Fruit fly (Drosophila melanogaster) S2 (cell line): Measurements from ENCODE around the gene Lcch3.

Experiments
- CG8478 ChIP-seq: fragments of >200 bp; optimal IDR thresholded peaks from 2 replicates; lab custom pipeline; 2018
- CTCF ChIP-seq, 2 experiments: fragments of >200 bp; optimal IDR thresholded peaks; 2 replicates each; lab custom pipeline; 2018

Lcch3 gene

dm6 chrX:15924805-15925204 is at the start of gene Lcch3:
Lcch3 (plus strand) TSS chrX:15925105.
- TF ChIP-seq CG8478 (lab: Kevin White, UChicago), result no peak

- no peak for TF ChIP-seq CG8478 (lab: Kevin White, UChicago)
- no peak for TF ChIP-seq CTCF (optimal IDR thresholded peaks at IDR 0.05; lab: Kevin White, UChicago)
Observed at dm6 chrX:15875569-15875968, 49.3 kb upstream of the Lcch3 start.

- TF ChIP-seq CTCF (optimal IDR thresholded peaks at IDR 0.05; lab: Kevin White, UChicago), result peak in 1 of 2 experiments; percentile 3
- TF ChIP-seq CG8478 (lab: Kevin White, UChicago), result no peak
Observed at dm6 chrX:15886411-15887246, 38.3 kb upstream of the Lcch3 start.

DNA sequence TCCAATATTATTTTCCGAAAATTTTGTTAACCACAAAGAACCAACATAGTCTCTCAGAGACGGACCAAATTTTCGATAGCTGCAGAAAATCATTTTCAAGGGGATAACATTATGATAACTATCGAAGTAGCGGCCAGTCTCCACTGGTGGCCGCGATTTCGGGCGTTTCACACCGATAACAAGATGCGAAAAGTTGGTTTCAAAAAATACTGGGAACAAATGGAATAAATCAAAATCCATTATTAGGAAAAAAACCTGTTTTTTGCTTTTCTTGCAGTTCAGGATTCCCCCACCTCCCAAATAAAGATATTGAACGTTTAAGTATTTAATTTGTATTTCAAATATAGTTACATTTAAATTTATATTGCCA is 37.7 kb upstream of the Lcch3 start, which contains the start of gene tay:
TSS of gene tay (minus strand) at position 65 of the 370 bp plus-strand sequence.
- TF ChIP-seq CTCF (optimal IDR thresholded peaks at IDR 0.05; lab: Kevin White, UChicago) (peak in 1 of 2 experiments; percentile 33), CG8478 (lab: Kevin White, UChicago) (no peak)

- no peak for TF ChIP-seq CTCF (optimal IDR thresholded peaks at IDR 0.05; lab: Kevin White, UChicago)
- TF ChIP-seq CG8478 (lab: Kevin White, UChicago), result no peak
Observed at dm6 chrX:15888763-15889162, 36.1 kb upstream of the Lcch3 start.

- TF ChIP-seq CG8478 (lab: Kevin White, UChicago) (no peak), CTCF (optimal IDR thresholded peaks at IDR 0.05; lab: Kevin White, UChicago) (no peak)
Observed at dm6 chrX:15889780-15890608, 34.9 kb upstream of the Lcch3 start, which contains the start of the genes MSBP and CG15916. MSBP (minus strand) TSS chrX:15890109. CG15916 (plus strand) TSS chrX:15890589.

DNA sequence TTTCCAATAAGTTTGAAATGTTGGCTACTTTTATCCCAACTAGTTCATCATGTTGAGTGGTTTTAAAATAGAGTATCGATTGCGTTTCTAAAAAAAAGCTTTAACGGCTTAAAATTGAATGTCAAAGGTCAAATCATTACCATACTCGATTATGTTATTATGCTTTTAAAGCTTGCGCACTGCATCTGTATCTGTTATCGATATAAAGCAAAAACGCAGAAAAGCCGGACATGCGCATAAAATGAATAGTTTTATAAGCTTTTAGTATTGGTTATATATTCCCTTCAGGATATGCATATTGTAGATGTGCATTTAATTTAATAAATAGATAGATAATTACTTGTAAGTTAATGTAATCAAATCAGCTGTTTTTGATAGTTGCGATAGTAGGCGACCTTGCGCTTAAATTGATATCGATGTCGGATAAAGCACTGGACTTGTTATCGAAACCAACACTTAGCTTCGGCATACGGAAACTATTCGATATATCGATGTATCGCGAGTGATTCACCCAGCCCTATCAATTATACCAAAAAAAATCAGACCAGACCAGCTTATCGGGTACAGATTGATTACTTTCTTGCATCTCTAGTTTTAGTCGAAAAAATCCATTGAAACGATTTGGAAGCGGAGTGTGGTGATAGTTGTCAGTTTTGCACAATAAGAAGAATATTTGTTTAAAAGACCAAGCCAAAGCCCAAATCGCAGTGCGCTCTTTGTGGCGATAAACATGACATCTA is 33.1 kb upstream of the Lcch3 start, which contains the start of gene shi:
TSS of gene shi (plus strand) at position 511 of the 740 bp plus-strand sequence.
- TF ChIP-seq CG8478 (lab: Kevin White, UChicago) (no peak), CTCF (optimal IDR thresholded peaks at IDR 0.05; lab: Kevin White, UChicago) (no peak)

- TF ChIP-seq CTCF (optimal IDR thresholded peaks at IDR 0.05; lab: Kevin White, UChicago), result no peak
- no peak for TF ChIP-seq CG8478 (lab: Kevin White, UChicago)
Observed at dm6 chrX:15893732-15894264, 31.1 kb upstream of the Lcch3 start.

DNA sequence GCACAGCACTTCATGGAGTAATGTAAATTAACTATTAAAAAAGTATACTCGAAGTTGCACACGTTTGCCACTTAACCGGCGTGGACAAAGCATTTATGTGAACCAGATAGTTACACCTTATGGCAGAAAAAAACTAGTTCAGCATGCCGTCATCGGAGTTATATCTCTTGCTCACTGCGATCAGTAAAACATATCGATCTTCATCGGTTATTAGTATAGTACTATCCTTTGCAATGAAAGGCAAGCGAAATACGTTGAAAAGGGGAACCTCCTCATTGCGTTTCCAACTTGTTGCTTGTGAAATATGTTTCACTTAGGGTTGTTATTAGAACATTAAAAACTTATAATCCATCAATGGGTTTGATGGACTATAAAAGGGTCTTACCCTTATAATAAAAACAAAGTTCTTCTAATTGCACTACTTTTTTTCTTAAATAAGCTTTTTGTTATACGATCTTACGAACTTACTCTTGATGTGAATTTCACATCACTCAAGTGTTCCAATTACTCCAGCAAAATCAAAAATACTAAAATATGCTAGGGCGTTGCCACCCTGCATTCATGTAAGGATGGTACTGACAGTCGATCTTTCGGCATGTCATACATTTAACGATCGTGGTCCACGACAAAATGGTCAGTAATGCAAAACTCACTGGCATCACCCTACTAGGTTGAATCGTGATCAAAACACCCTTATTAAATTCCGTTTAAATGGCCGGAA is 15.2 kb upstream of the Lcch3 start, which contains the start of gene CycD:
TSS of gene CycD (minus strand) at position 113 of the 721 bp plus-strand sequence.
- TF ChIP-seq CTCF (optimal IDR thresholded peaks at IDR 0.05; lab: Kevin White, UChicago) (no peak), CG8478 (lab: Kevin White, UChicago) (no peak)

DNA sequence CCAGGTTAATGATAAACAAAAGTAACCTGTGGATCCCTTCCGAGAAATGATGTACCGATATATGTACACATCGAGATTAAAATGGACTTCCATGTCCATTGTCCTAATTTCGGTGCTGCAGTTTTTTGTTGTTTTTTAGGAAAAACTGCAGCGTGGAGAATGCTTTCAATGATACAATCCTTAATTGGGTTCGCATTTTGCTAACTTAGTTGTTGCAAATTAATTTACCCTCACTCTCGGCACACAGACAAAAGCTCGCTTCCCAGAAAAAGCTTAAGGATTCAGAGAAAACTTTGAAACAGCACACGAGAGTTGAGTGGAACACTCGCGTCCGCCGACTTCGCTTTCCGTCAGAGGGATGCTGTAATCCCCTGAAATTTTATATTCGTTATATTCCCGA is 14.3 kb upstream of the Lcch3 start, which contains the start of gene Lrp4:
TSS of gene Lrp4 (plus strand) at position 301 of the 400 bp plus-strand sequence.
- no peak for TF ChIP-seq CTCF (optimal IDR thresholded peaks at IDR 0.05; lab: Kevin White, UChicago)
- no peak for TF ChIP-seq CG8478 (lab: Kevin White, UChicago)

DNA sequence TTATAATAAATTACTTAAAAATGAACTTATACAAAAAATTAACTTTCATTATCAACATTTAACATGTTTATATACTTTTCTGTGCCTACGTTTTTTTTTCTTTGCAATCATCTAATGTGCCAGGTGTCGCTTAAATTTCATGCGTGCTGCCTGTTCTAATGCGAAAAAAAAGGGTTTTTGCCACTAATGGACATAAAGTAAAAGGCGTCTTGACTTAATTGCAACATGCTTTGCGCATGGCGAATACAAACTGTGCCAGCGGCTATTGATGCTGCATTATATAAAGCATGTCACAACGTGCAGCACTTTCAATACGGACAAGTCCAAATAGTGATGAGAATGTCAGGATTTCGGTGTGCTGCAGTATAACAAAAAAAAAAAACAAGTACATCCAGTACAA is 3.2 kb upstream of the Lcch3 start, which contains the start of gene CG8916:
TSS of gene CG8916 (plus strand) at position 301 of the 400 bp plus-strand sequence.
- no peak for TF ChIP-seq CG8478 (lab: Kevin White, UChicago)
- no peak for TF ChIP-seq CTCF (optimal IDR thresholded peaks at IDR 0.05; lab: Kevin White, UChicago)

DNA sequence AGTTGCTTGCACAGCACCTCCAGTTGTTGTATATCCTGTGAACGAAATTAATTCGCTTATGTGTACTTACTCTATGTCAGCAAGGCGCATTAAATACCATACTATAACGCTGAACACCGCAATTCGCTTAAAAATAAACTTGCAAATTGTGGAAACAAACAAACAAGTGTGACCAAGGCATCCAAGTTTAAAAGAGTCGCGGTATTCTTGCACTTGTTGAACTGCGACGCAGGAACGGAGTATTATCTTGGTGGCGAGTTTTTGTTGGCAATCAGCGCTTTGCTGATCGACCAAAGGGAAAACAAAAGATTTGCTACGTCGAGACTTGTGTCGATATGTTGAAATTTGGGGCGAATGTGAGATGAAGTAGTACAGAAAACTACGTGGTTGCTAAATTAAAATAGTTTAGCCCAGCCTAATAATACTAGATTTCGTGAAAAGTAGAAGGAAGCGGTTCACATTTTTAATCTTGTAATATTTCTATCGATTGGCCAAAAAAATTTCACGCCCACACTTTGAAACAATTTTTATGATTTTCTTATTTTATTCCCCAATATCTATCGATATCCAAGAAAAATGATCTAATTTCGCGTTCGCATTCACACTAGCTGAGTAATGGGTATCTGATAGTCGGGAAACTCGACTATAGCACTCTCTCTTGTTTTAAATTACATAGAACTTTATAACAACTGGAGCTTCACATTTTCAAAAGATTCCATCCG is 8.8 kb downstream of the Lcch3 start, which contains the start of gene Ranbp16:
TSS of gene Ranbp16 (minus strand) at position 364 of the 722 bp plus-strand sequence.
- TF ChIP-seq CTCF (optimal IDR thresholded peaks at IDR 0.05; lab: Kevin White, UChicago) (no peak), CG8478 (lab: Kevin White, UChicago) (no peak)
